Worm (Caenorhabditis elegans): ENCODE data around the gene str-188.

The str-188 gene

DNA sequence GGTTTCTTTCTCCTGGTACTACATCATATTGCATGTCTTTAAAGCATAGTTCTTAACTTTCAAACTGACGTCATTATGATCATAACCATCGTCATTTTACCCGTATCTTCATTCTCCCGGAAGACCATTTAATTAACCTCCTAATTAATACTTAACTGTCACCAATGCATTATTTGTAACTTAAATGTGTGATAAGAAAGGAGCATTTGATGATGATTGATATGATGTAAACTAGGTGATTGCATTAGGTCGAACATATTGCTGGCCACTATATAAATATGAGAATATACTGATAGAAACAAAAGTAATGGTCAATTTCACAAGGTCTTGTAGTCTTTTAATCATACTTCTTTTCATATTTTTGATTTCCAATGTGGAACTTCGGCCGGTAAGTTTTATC lies 39.7 kb downstream of the str-188 start, which contains the start of gene hrg-3:
Gene hrg-3, plus strand, starts transcription at position 227 of the 400 bp plus-strand sequence.
- TF ChIP-seq ceh-45 (GFP tag; IDR thresholded peaks at IDR 0.05): no peak
- TF ChIP-seq elt-2 (tag; optimal IDR thresholded peaks at IDR 0.05): peak; percentile 48
- no peak for TF ChIP-seq T23F11.4 (GFP tag; optimal IDR thresholded peaks at IDR 0.05)
- TF ChIP-seq mec-3 (tag; optimal IDR thresholded peaks at IDR 0.05; ENCODE audit: borderline replicate concordance): no peak
- TF ChIP-seq ceh-6 (GFP tag; optimal IDR thresholded peaks at IDR 0.05): no peak

DNA sequence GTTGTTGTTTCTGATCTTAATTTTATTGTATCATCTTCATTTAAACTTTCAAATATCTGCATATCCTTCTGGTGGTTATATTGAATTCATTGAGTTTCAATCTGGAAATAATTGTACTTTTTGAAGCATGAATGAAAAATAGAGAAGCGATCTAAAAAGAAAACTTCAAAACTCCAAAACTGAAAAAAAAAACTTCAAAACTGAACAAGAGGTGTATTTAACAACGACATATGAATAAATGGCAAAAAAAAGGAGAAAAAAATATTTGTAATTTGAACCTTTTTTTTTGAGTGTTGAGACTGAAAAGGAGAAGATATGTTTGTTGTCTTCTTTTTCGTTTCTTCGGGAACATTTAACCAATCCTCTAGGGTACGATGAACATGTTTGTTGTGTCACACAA lies 41.4 kb downstream of the str-188 start, which contains the start of gene F58E6.11:
Gene F58E6.11, minus strand, starts transcription at position 101 of the 400 bp plus-strand sequence.
- TF ChIP-seq zip-5 (tag; optimal IDR thresholded peaks at IDR 0.05): no peak
- no peak for TF ChIP-seq sox-2 (GFP tag; IDR thresholded peaks at IDR 0.05)
- no peak for TF ChIP-seq hlh-30 (tag; optimal IDR thresholded peaks at IDR 0.05; ENCODE audit: insufficient read depth)
- TF ChIP-seq pha-4 (tag; optimal IDR thresholded peaks at IDR 0.05): no peak
- TF ChIP-seq ttx-3 (tag; optimal IDR thresholded peaks at IDR 0.05): no peak
- no peak for TF ChIP-seq ztf-16 (tag; optimal IDR thresholded peaks at IDR 0.05)

DNA sequence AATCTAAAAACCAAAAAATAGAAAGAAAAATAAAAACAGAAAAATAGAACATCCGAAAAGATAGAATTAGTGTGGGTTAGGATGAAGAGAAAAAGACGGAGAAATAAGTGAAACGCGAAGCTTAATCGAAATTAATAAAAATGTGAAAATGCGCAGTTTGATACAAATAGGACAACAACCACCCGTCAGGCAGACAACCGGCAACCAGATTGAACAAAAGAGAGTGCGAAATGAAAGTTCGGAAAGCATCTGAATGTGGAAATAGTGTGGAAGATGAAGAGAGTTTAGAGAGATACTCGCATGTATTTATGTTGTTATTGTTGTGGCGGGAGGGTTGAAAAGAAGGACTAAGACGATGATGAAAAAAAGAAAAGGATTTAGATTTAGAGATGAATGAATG lies 41.9 kb downstream of the str-188 start:
- TF ChIP-seq ceh-18 (tag; optimal IDR thresholded peaks at IDR 0.05) (no peak), lim-6 (tag; optimal IDR thresholded peaks at IDR 0.05) (no peak), K09A11.1 (tag; optimal IDR thresholded peaks at IDR 0.05; ENCODE audit: insufficient read depth) (no peak), madf-2 (tag; optimal IDR thresholded peaks at IDR 0.05) (no peak), elt-4 (tag; optimal IDR thresholded peaks at IDR 0.05) (no peak), K02D7.2 (tag; optimal IDR thresholded peaks at IDR 0.05) (no peak), ceh-6 (GFP tag; optimal IDR thresholded peaks at IDR 0.05) (no peak), ceh-22 (tag; optimal IDR thresholded peaks at IDR 0.05) (no peak), hlh-8 (tag; optimal IDR thresholded peaks at IDR 0.05) (no peak), sox-2 (GFP tag; IDR thresholded peaks at IDR 0.05) (no peak), sox-4 (tag; optimal IDR thresholded peaks at IDR 0.05) (no peak), hlh-30 (tag; optimal IDR thresholded peaks at IDR 0.05; ENCODE audit: insufficient read depth) (no peak), Y22D7AL.16 (tag; optimal IDR thresholded peaks at IDR 0.05) (no peak)

DNA sequence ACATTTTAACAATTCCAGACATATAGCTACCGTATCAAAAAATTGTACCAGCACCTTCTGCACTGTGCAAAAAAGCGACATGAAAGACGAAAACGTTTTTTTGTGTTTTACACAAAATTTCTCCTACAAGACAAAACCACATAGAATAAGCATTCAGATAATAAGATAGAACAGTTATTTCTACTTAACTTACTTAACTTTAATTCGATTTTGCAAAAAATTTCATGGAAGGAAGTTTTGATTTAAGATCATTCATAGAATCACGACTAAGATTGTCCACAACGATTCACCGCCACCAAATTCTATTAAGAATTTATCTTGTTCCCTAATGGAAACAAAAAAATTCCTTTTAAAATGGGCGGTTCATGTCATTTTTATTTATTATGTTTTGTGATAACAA lies 47.3 kb downstream of the str-188 start:
- no peak for TF ChIP-seq syd-9 (tag; optimal IDR thresholded peaks at IDR 0.05)
- no peak for TF ChIP-seq mec-3 (tag; optimal IDR thresholded peaks at IDR 0.05; ENCODE audit: borderline replicate concordance)
- TF ChIP-seq madf-2 (tag; optimal IDR thresholded peaks at IDR 0.05): no peak
- no peak for TF ChIP-seq K02D7.2 (tag; optimal IDR thresholded peaks at IDR 0.05)

DNA sequence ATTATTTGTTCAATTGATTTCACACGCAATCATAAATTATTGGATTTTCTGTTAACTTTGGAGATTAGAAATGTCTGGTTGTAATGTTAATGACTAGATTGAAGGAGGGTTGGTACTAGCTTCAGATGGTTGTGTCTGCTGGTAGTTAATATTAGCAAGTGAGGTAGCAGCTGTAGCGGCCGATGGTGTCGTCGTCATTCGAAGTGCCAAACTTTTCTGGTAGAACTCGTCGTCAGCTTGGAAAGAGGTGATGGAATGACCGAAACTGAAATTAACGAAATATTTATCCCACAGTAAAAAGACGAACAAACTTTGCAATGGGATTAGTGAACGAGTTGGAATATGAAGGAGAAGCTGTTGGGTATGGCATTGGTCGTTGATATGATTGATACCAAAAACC lies 48.1 kb downstream of the str-188 start:
- TF ChIP-seq unc-55 (GFP tag; optimal IDR thresholded peaks at IDR 0.05) (no peak), ceh-19 (GFP tag; optimal IDR thresholded peaks at IDR 0.05) (no peak), ceh-34 (tag; optimal IDR thresholded peaks at IDR 0.05) (no peak), nhr-232 (tag; optimal IDR thresholded peaks at IDR 0.05) (no peak), hlh-6 (tag; optimal IDR thresholded peaks at IDR 0.05) (no peak), rnt-1 (tag; optimal IDR thresholded peaks at IDR 0.05) (no peak), npax-4 (tag; optimal IDR thresholded peaks at IDR 0.05) (no peak), lim-6 (tag; optimal IDR thresholded peaks at IDR 0.05) (no peak), sox-4 (tag; optimal IDR thresholded peaks at IDR 0.05) (no peak), ceh-48 (tag; optimal IDR thresholded peaks at IDR 0.05) (no peak), elt-4 (tag; optimal IDR thresholded peaks at IDR 0.05) (no peak), hlh-13 (GFP tag; optimal IDR thresholded peaks at IDR 0.05) (no peak), sox-2 (GFP tag; IDR thresholded peaks at IDR 0.05) (no peak), pat-9 (tag; optimal IDR thresholded peaks at IDR 0.05) (no peak), fkh-10 (GFP tag; optimal IDR thresholded peaks at IDR 0.05) (no peak), nhr-11 (tag; optimal IDR thresholded peaks at IDR 0.05) (no peak), eyg-1 (tag; optimal IDR thresholded peaks at IDR 0.05) (no peak)

Measured in whole organism, late embryonic.